Worm (Caenorhabditis elegans): Measurements from ENCODE around the gene clh-5.

DNA sequence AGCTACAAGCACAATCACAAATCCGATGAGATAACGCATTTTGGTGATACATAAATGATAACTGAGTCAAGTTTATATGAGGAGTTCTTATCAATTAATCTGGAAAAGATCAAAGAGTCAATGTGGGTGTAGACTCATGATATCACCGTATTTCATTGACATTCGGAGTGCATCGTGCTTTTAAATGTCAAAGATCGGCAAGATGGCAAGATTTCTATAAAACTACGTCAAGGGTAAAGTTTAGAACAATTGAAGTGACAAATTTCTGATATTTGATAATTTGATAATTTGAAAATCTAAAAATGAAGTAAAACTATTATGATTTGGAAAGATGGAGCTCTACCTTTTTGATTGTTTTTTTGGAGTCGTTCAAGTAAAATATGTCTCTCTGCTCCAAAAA lies 15.3 kb downstream of the clh-5 start, which contains the start of gene sysm-1:
- TF ChIP-seq nhr-90 (tag; optimal IDR thresholded peaks at IDR 0.05): no peak
- TF ChIP-seq snpc-4 (GFP tag; optimal IDR thresholded peaks at IDR 0.05): no peak
- no peak for TF ChIP-seq snpc-4 (tag; optimal IDR thresholded peaks at IDR 0.05)
- TF ChIP-seq F55B11.4 (tag; optimal IDR thresholded peaks at IDR 0.05; ENCODE audit: borderline replicate concordance, insufficient read depth): no peak
- TF ChIP-seq lin-40 (tag; optimal IDR thresholded peaks at IDR 0.05): no peak
- TF ChIP-seq dox-1 (GFP tag; IDR thresholded peaks at IDR 0.05): no peak
- TF ChIP-seq ztf-25 (GFP tag; IDR thresholded peaks at IDR 0.05): no peak
- TF ChIP-seq hlh-26 (GFP tag; conservative IDR thresholded peaks at IDR 0.05): no peak
- TF ChIP-seq tbx-9 (tag; optimal IDR thresholded peaks at IDR 0.05; ENCODE audit: borderline replicate concordance): no peak
